Worm (Caenorhabditis elegans): ENCODE results near the gene cyn-17.

Gene cyn-17

DNA sequence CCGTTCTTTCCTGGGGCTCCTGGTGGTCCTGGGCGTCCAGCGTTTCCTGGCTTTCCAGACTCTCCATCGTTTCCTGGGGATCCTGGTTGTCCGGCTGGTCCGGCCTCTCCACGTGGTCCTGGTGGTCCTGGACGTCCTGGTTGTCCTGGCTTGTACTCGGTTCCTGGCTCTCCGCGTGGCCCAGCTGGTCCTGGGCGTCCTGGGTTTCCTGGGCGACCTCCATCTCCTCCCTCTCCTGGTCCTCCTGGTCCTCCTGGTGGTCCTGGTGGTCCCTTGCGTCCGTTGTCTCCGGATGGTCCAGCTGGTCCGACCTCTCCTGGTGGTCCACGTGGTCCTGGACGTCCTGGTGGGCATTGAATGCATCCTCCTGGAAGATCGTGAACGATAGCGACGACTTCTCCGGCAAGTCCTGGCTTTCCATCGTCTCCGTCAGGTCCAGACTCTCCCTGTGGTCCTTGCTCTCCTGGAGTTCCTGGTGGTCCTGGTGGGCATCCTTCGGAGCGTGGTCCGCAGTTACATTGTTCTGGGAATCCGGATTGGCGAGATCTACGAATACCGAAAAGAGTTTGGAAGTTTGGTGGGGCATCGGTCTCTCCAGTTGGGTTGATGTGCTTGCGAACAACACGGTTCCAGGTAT is 36.6 kb downstream of the cyn-17 start:
- TF ChIP-seq nhr-12 (tag; optimal IDR thresholded peaks at IDR 0.05) (no peak), ztf-11 (tag; optimal IDR thresholded peaks at IDR 0.05) (no peak), snpc-4 (tag; optimal IDR thresholded peaks at IDR 0.05) (no peak), unc-55 (GFP tag; optimal IDR thresholded peaks at IDR 0.05) (no peak), egl-27 (tag; optimal IDR thresholded peaks at IDR 0.05) (no peak), F13H6.1 (tag; optimal IDR thresholded peaks at IDR 0.05) (no peak), nhr-129 (tag; optimal IDR thresholded peaks at IDR 0.05) (no peak), unc-62 (GFP tag; optimal IDR thresholded peaks at IDR 0.05) (no peak), ceh-82 (tag; optimal IDR thresholded peaks at IDR 0.05) (no peak), sma-3 (GFP tag; optimal IDR thresholded peaks at IDR 0.05) (no peak)

- TF ChIP-seq sma-3 (GFP tag; optimal IDR thresholded peaks at IDR 0.05) (no peak), sem-4 (tag; optimal IDR thresholded peaks at IDR 0.05) (no peak), ama-1 (optimal IDR thresholded peaks at IDR 0.05) (no peak), mab-5 (tag; optimal IDR thresholded peaks at IDR 0.05) (no peak), lin-39 (tag; optimal IDR thresholded peaks at IDR 0.05) (no peak), unc-62 (GFP tag; optimal IDR thresholded peaks at IDR 0.05) (no peak), aly-2 (tag; optimal IDR thresholded peaks at IDR 0.05) (no peak), unc-39 (tag; optimal IDR thresholded peaks at IDR 0.05) (no peak), alr-1 (tag; optimal IDR thresholded peaks at IDR 0.05) (no peak), nhr-237 (tag; optimal IDR thresholded peaks at IDR 0.05) (no peak), F13H6.1 (tag; optimal IDR thresholded peaks at IDR 0.05) (no peak), nhr-10 (tag; optimal IDR thresholded peaks at IDR 0.05) (no peak), ceh-82 (tag; optimal IDR thresholded peaks at IDR 0.05) (no peak), mbf-1 (tag; optimal IDR thresholded peaks at IDR 0.05) (no peak), elt-1 (tag; optimal IDR thresholded peaks at IDR 0.05) (no peak)
Observed at ce11 chrV:5836616-5836982, 37.1 kb downstream of the cyn-17 start, which contains the start of gene col-140. Gene col-140, minus strand, starts transcription at chrV:5836834.

ce11 chrV:5838576-5839366 is 39.3 kb downstream of the cyn-17 start, which contains the start of gene F26F12.2:
Gene F26F12.2, minus strand, starts transcription at chrV:5838613.
- TF ChIP-seq sma-3 (GFP tag; optimal IDR thresholded peaks at IDR 0.05) (peak; percentile 2), elt-3 (tag; optimal IDR thresholded peaks at IDR 0.05) (no peak), blmp-1 (tag; optimal IDR thresholded peaks at IDR 0.05; ENCODE audit: insufficient read depth) (peak; percentile 58), nhr-6 (tag; optimal IDR thresholded peaks at IDR 0.05) (no peak), R02D3.7 (tag; optimal IDR thresholded peaks at IDR 0.05) (no peak), Y55F3AM.14 (GFP tag; optimal IDR thresholded peaks at IDR 0.05) (no peak), lin-11 (tag; optimal IDR thresholded peaks at IDR 0.05) (no peak), gmeb-1 (tag; optimal IDR thresholded peaks at IDR 0.05) (no peak), dmd-4 (tag; optimal IDR thresholded peaks at IDR 0.05) (no peak), C34F6.9 (tag; optimal IDR thresholded peaks at IDR 0.05) (peak; percentile 30), ztf-4 (tag; optimal IDR thresholded peaks at IDR 0.05) (peak; percentile 47), unc-62 (GFP tag; optimal IDR thresholded peaks at IDR 0.05) (no peak), ztf-1 (GFP tag; conservative IDR thresholded peaks at IDR 0.05) (no peak), nhr-11 (tag; optimal IDR thresholded peaks at IDR 0.05) (no peak), snpc-4 (tag; optimal IDR thresholded peaks at IDR 0.05) (no peak), ztf-11 (tag; optimal IDR thresholded peaks at IDR 0.05) (no peak), mbf-1 (tag; optimal IDR thresholded peaks at IDR 0.05) (no peak), ZK546.5 (tag; optimal IDR thresholded peaks at IDR 0.05) (no peak), lin-13 (GFP tag; optimal IDR thresholded peaks at IDR 0.05) (no peak), peb-1 (tag; optimal IDR thresholded peaks at IDR 0.05) (no peak), sem-4 (tag; optimal IDR thresholded peaks at IDR 0.05) (no peak), lsy-2 (tag; optimal IDR thresholded peaks at IDR 0.05) (peak in 1 of 2 experiments; percentile 6), skn-1 (tag; optimal IDR thresholded peaks at IDR 0.05) (no peak), crh-2 (tag; optimal IDR thresholded peaks at IDR 0.05) (no peak), lin-39 (tag; optimal IDR thresholded peaks at IDR 0.05) (no peak), ceh-16 (tag; optimal IDR thresholded peaks at IDR 0.05) (no peak), ama-1 (optimal IDR thresholded peaks at IDR 0.05) (peak; percentile 77), sma-9 (GFP tag; optimal IDR thresholded peaks at IDR 0.05) (no peak), sma-9 (tag; optimal IDR thresholded peaks at IDR 0.05) (no peak), nhr-129 (tag; optimal IDR thresholded peaks at IDR 0.05) (peak; percentile 17), alr-1 (tag; optimal IDR thresholded peaks at IDR 0.05) (no peak), fos-1 (tag; optimal IDR thresholded peaks at IDR 0.05) (no peak), nhr-25 (tag; optimal IDR thresholded peaks at IDR 0.05) (peak; percentile 76)

All from whole organism, L2 larva.